Worm (Caenorhabditis elegans) whole organism, late embryonic: Measurements from ENCODE around the gene exos-8.

ENCODE experiments used
- C38D4.7 ChIP-seq: fragments of 200-800 bp; sonication (Bioruptor generic); optimal IDR thresholded peaks from 2 replicates; lab custom pipeline; 2018; ENCODE audit warnings: mild to moderate bottlenecking, missing genetic modification characterization, moderate library complexity, missing compliant biosample characterization
- K09A11.1 ChIP-seq: sonication (generic microtip); optimal IDR thresholded peaks from 2 replicates; lab custom pipeline; 2017; ENCODE audit warnings: antibody characterized with exemption, mild to moderate bottlenecking, missing genetic modification characterization, missing compliant biosample characterization; ENCODE audit not compliant: insufficient read depth
- Y22D7AL.16 ChIP-seq: sonication (generic microtip); optimal IDR thresholded peaks from 2 replicates; lab custom pipeline; 2016; ENCODE audit warnings: missing genetic modification characterization, missing compliant biosample characterization
- ahr-1 ChIP-seq: sonication (generic microtip); optimal IDR thresholded peaks from 2 replicates; lab custom pipeline; 2016; ENCODE audit warnings: missing genetic modification characterization, missing compliant biosample characterization
- ceh-14 ChIP-seq: sonication (generic microtip); optimal IDR thresholded peaks from 2 replicates; lab custom pipeline; 2016; ENCODE audit warnings: missing genotype, missing genetic modification characterization, missing compliant biosample characterization
- ceh-18 ChIP-seq: sonication (generic microtip); optimal IDR thresholded peaks from 2 replicates; lab custom pipeline; 2016; ENCODE audit warnings: missing genetic modification characterization, missing compliant biosample characterization
- ceh-19 ChIP-seq: fragments of 200-800 bp; sonication (Bioruptor generic); optimal IDR thresholded peaks from 2 replicates; lab custom pipeline; 2018; ENCODE audit warnings: mild to moderate bottlenecking, missing genetic modification characterization, missing compliant biosample characterization
- ceh-2 ChIP-seq: sonication (generic microtip); optimal IDR thresholded peaks from 2 replicates; lab custom pipeline; 2016; ENCODE audit warnings: missing genotype, missing genetic modification characterization, missing compliant biosample characterization
- ceh-22 ChIP-seq: sonication (generic microtip); optimal IDR thresholded peaks from 2 replicates; lab custom pipeline; 2017; ENCODE audit warnings: missing biosample characterization, missing genetic modification characterization
- ceh-24 ChIP-seq: sonication (generic microtip); optimal IDR thresholded peaks from 2 replicates; lab custom pipeline; 2016; ENCODE audit warnings: mild to moderate bottlenecking, missing genetic modification characterization, missing compliant biosample characterization
- ceh-31 ChIP-seq: sonication (generic microtip); optimal IDR thresholded peaks from 2 replicates; lab custom pipeline; 2016; ENCODE audit warnings: missing genetic modification characterization, missing compliant biosample characterization
- ceh-45 ChIP-seq: fragments of 200-800 bp; sonication (Bioruptor generic); IDR thresholded peaks from 2 replicates; pipeline ENCODE4 v1.3.6; 2022; ENCODE audit warnings: missing genetic modification reagents, missing genetic modification characterization, missing compliant biosample characterization
- ceh-48 ChIP-seq: sonication (generic microtip); optimal IDR thresholded peaks from 2 replicates; lab custom pipeline; 2016; ENCODE audit warnings: missing genetic modification characterization, inconsistent platforms, missing compliant biosample characterization
- dmd-4 ChIP-seq: sonication (generic microtip); optimal IDR thresholded peaks from 2 replicates; lab custom pipeline; 2016; ENCODE audit warnings: borderline replicate concordance, missing genetic modification characterization, missing compliant biosample characterization
- dve-1 ChIP-seq: sonication (generic microtip); optimal IDR thresholded peaks from 2 replicates; lab custom pipeline; 2017; ENCODE audit warnings: antibody characterized with exemption, mild to moderate bottlenecking, missing genetic modification characterization, missing compliant biosample characterization
- elt-2 ChIP-seq: sonication (generic microtip); optimal IDR thresholded peaks from 2 replicates; lab custom pipeline; 2016; ENCODE audit warnings: missing genetic modification reagents, missing genetic modification characterization, missing compliant biosample characterization
- ets-4 ChIP-seq: sonication (generic microtip); optimal IDR thresholded peaks from 2 replicates; lab custom pipeline; 2016; ENCODE audit warnings: missing genetic modification characterization, missing compliant biosample characterization
- eyg-1 ChIP-seq: sonication (generic microtip); optimal IDR thresholded peaks from 2 replicates; lab custom pipeline; 2016; ENCODE audit warnings: missing genotype, missing genetic modification characterization, missing compliant biosample characterization
- fax-1 ChIP-seq: sonication (generic microtip); optimal IDR thresholded peaks from 2 replicates; lab custom pipeline; 2016; ENCODE audit warnings: missing genotype, missing genetic modification characterization, missing compliant biosample characterization
- fkh-6 ChIP-seq: sonication (generic microtip); optimal IDR thresholded peaks from 2 replicates; lab custom pipeline; 2016; ENCODE audit warnings: missing genetic modification characterization, missing compliant biosample characterization
- gmeb-2 ChIP-seq: sonication (generic microtip); optimal IDR thresholded peaks from 2 replicates; lab custom pipeline; 2016; ENCODE audit warnings: missing genetic modification characterization, inconsistent platforms, missing compliant biosample characterization
- hlh-30 ChIP-seq: sonication (generic microtip); optimal IDR thresholded peaks from 2 replicates; lab custom pipeline; 2017; ENCODE audit warnings: antibody characterized with exemption, missing genetic modification characterization, missing compliant biosample characterization; ENCODE audit not compliant: insufficient read depth
- nfya-1 ChIP-seq: sonication (generic microtip); optimal IDR thresholded peaks from 2 replicates; lab custom pipeline; 2017; ENCODE audit warnings: missing genetic modification characterization, mild to moderate bottlenecking, missing compliant biosample characterization, antibody characterized with exemption, moderate library complexity
- nhr-232 ChIP-seq: sonication (generic microtip); optimal IDR thresholded peaks from 2 replicates; lab custom pipeline; 2016; ENCODE audit warnings: missing genetic modification characterization, missing compliant biosample characterization
- odd-2 ChIP-seq: sonication (generic microtip); optimal IDR thresholded peaks from 2 replicates; lab custom pipeline; 2017; ENCODE audit warnings: antibody characterized with exemption, mild to moderate bottlenecking, missing genetic modification characterization, missing compliant biosample characterization
- pag-3 ChIP-seq: sonication (generic microtip); optimal IDR thresholded peaks from 2 replicates; lab custom pipeline; 2016; ENCODE audit warnings: missing compliant biosample characterization, missing genetic modification characterization, borderline replicate concordance
- pax-1 ChIP-seq: fragments of 150-350 bp; optimal IDR thresholded peaks from 2 replicates; lab custom pipeline; 2014; ENCODE audit warnings: missing biosample characterization, missing genetic modification characterization
- pqm-1 ChIP-seq: sonication (generic microtip); optimal IDR thresholded peaks from 2 replicates; lab custom pipeline; 2016; ENCODE audit warnings: missing genetic modification characterization, missing compliant biosample characterization
- ref-2 ChIP-seq: sonication (generic microtip); optimal IDR thresholded peaks from 2 replicates; lab custom pipeline; 2016; ENCODE audit warnings: missing genetic modification characterization, missing compliant biosample characterization
- rnt-1 ChIP-seq: sonication (generic microtip); optimal IDR thresholded peaks from 2 replicates; lab custom pipeline; 2016; ENCODE audit warnings: missing genetic modification characterization, missing compliant biosample characterization
- sdc-2 ChIP-seq: sonication (generic microtip); optimal IDR thresholded peaks from 2 replicates; lab custom pipeline; 2016; ENCODE audit warnings: missing genotype, missing genetic modification characterization, missing compliant biosample characterization
- sox-2 ChIP-seq: fragments of 200-800 bp; sonication (Bioruptor generic); IDR thresholded peaks from 2 replicates; pipeline ENCODE4 v1.3.6; 2022; ENCODE audit warnings: missing genetic modification reagents, missing genetic modification characterization, missing compliant biosample characterization
- sox-4 ChIP-seq: sonication (generic microtip); optimal IDR thresholded peaks from 2 replicates; lab custom pipeline; 2017; ENCODE audit warnings: mild to moderate bottlenecking, missing genetic modification characterization, inconsistent platforms, missing compliant biosample characterization
- syd-9 ChIP-seq: sonication (generic microtip); optimal IDR thresholded peaks from 2 replicates; lab custom pipeline; 2016; ENCODE audit warnings: mild to moderate bottlenecking, missing genetic modification characterization, moderate library complexity, missing compliant biosample characterization
- tbx-2 ChIP-seq: sonication (generic microtip); optimal IDR thresholded peaks from 2 replicates; lab custom pipeline; 2016; ENCODE audit warnings: missing genetic modification characterization, missing compliant biosample characterization
- tbx-7 ChIP-seq: sonication (generic microtip); optimal IDR thresholded peaks from 2 replicates; lab custom pipeline; 2016; ENCODE audit warnings: missing genotype, missing genetic modification characterization, missing compliant biosample characterization
- ttx-3 ChIP-seq: sonication (generic microtip); optimal IDR thresholded peaks from 2 replicates; lab custom pipeline; 2016; ENCODE audit warnings: missing genetic modification reagents, missing genetic modification characterization, missing compliant biosample characterization
- unc-3 ChIP-seq, 2 experiments: fragments of 200-800 bp in 1 of 2; sonication (Bioruptor generic) in 1 of 2; sonication (generic microtip) in 1 of 2; conservative IDR thresholded peaks in 1 of 2; optimal IDR thresholded peaks in 1 of 2; 2 replicates each; pipeline versions ENCODE4 v1.3.6 to Lab custom; 2016 to 2022; ENCODE audit warnings: missing compliant biosample characterization in 2 of 2, missing genetic modification characterization in 2 of 2, missing genetic modification reagents in 1 of 2
- unc-42 ChIP-seq: sonication (generic microtip); optimal IDR thresholded peaks from 2 replicates; lab custom pipeline; 2016; ENCODE audit warnings: missing genotype, missing genetic modification characterization, missing compliant biosample characterization
- unc-55 ChIP-seq: sonication (generic microtip); optimal IDR thresholded peaks from 2 replicates; lab custom pipeline; 2017; ENCODE audit warnings: missing biosample characterization, missing genetic modification reagents, missing genetic modification characterization
- unc-86 ChIP-seq: sonication (generic microtip); optimal IDR thresholded peaks from 2 replicates; lab custom pipeline; 2016; ENCODE audit warnings: missing genetic modification characterization, missing compliant biosample characterization
- zip-5 ChIP-seq: sonication (generic microtip); optimal IDR thresholded peaks from 2 replicates; lab custom pipeline; 2016; ENCODE audit warnings: missing genetic modification characterization, missing compliant biosample characterization

exos-8 gene

DNA sequence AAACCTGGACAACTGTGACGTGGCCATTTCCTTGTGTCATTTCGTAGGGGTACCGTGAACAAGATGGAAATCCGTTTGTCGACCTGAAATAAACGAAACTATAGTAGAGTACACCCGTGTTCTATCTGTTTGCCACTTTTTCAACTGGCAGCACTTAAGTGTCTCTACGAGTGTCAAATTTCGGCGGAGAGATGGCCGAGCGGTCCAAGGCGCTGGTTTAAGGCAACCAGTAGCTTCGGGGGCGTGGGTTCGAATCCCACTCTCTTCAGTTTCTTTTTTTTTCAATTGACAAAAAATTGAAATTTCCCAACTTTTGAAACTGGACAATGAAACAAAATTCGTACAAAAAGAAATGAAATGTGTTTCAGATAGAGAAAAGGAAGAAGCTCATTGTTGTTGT is 19.9 kb upstream of the exos-8 start (continued):
- TF ChIP-seq tbx-7 (tag; lab: Kevin White, UChicago): no peak
- no peak for TF ChIP-seq pag-3

DNA sequence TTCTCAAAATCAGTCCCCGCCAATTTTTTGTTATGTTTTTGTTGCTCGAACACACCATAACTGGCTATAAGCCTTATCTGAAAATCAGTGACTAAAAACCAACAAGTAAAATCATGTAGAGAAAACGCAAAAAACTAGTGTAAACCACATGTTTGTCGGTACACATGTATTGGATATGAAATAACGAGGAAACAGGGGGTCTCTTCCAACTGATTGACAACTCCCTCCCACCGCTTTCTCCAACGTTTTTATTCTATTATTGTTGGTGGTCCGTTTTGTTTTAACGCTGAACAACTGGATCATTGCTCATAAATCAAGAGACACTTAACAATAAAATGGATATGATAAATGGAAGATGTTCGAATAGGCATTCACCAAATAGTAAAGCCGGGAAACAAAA is 14.7 kb upstream of the exos-8 start:
- TF ChIP-seq ceh-18 (tag; lab: Kevin White, UChicago): no peak
- no peak for TF ChIP-seq ceh-14 (tag; lab: Kevin White, UChicago)
- TF ChIP-seq pax-1: no peak
- no peak for TF ChIP-seq fax-1 (tag; lab: Kevin White, UChicago)
- no peak for TF ChIP-seq unc-3 (GFP tag; conservative IDR thresholded peaks at IDR 0.05; lab: Robert Waterston, UW)
- TF ChIP-seq unc-3 (tag; optimal IDR thresholded peaks at IDR 0.05; lab: Kevin White, UChicago): no peak
- no peak for TF ChIP-seq sox-4
- TF ChIP-seq rnt-1 (tag; lab: Kevin White, UChicago): no peak
- no peak for TF ChIP-seq unc-86

DNA sequence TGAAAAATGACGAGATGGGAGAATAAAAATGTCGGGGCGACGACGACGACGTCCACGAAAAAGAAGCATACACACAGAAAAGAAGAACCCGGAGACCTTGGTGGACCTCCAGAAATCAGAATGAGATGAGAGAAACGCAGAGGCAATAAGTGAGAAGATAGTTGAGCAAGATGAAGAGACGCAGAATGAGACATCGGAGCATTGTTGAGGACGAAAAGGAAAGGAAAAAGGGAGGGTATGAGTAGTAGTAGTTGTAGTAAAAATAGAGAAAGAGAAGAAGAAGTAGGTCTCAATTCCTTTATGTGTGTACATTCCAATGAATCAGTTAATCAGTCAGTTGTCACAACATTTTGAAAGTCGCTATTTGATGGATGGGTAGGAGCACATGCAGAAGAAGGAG is 12.2 kb upstream of the exos-8 start, which contains the start of gene T14B4.8:
Gene T14B4.8 (minus strand): TSS at position 60 of the 400 bp plus-strand sequence.
- TF ChIP-seq tbx-2 (tag; lab: Kevin White, UChicago): peak; percentile 21
- peak; percentile 2 for TF ChIP-seq elt-2 (tag; lab: Kevin White, UChicago)
- TF ChIP-seq nfya-1 (tag; lab: Kevin White, UChicago): peak; percentile 12
- TF ChIP-seq unc-3 (GFP tag; conservative IDR thresholded peaks at IDR 0.05; lab: Robert Waterston, UW): no peak
- no peak for TF ChIP-seq unc-3 (tag; optimal IDR thresholded peaks at IDR 0.05; lab: Kevin White, UChicago)
- TF ChIP-seq unc-42: peak; percentile 57
- TF ChIP-seq eyg-1 (tag; lab: Kevin White, UChicago): no peak
- TF ChIP-seq ceh-31 (tag; lab: Kevin White, UChicago): peak; percentile 31
- peak; percentile 63 for TF ChIP-seq unc-55

DNA sequence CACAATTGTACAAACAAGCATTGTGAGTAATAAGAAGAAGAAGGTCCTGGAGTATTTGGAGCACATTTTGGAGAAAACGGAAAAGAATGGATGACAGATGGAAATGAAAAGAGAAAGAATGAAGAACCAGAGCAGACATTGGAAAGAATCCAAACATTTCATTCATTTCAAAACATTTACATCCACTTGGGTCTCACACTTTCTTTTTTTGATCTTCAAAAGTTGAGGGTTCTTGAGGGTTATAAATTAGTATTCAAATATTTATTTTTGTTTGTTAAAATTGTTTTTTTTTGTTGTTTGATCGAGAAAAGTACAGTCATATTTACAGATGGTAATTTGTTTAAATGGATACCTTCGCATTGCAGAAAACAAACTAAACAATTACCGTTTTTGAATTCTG is 7.8 kb upstream of the exos-8 start, which contains the start of gene T14B4.9:
Gene T14B4.9 (minus strand): TSS at position 101 of the 400 bp plus-strand sequence.
- TF ChIP-seq dve-1 (tag; lab: Kevin White, UChicago) (no peak), pqm-1 (tag; lab: Kevin White, UChicago) (no peak), gmeb-2 (tag; lab: Kevin White, UChicago) (no peak), K09A11.1 (tag; lab: Kevin White, UChicago) (no peak), ceh-19 (GFP tag; lab: Kevin White, UChicago) (no peak), odd-2 (tag; lab: Kevin White, UChicago) (no peak), ceh-48 (tag; lab: Kevin White, UChicago) (no peak), fkh-6 (tag; lab: Kevin White, UChicago) (no peak), ceh-24 (tag; lab: Kevin White, UChicago) (no peak), C38D4.7 (GFP tag; lab: Kevin White, UChicago) (no peak), tbx-2 (tag; lab: Kevin White, UChicago) (no peak), ceh-22 (no peak), ceh-45 (GFP tag; lab: Robert Waterston, UW) (no peak), sox-2 (GFP tag; lab: Robert Waterston, UW) (no peak), ets-4 (no peak), fax-1 (tag; lab: Kevin White, UChicago) (no peak), ttx-3 (tag; lab: Kevin White, UChicago) (no peak), ceh-18 (tag; lab: Kevin White, UChicago) (no peak)
- TF ChIP-seq, all 69 proteins: peak for 0

DNA sequence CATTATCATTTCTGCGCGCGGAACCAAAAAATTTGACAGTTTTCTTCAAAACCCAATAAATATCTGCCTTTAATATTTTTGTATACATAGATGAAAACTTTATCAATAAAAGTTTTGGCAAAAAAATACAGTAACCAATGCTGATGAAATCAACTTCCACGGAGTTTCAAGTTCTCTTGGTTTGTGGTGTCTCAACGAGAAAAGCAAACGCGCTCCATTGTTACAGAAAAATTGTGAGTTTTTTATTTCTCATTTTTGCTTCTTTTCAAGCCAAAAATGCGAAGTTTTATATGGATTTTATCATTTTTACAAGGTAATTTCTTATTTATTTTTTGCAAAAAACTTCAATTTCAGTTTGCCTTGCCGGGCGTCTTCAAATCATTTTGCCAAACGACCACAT is 6.8 kb upstream of the exos-8 start, which contains the start of gene T14B4.3:
Gene T14B4.3 (plus strand): TSS at position 264 of the 400 bp plus-strand sequence.
- TF ChIP-seq syd-9: peak; percentile 43
- peak; percentile 15 for TF ChIP-seq unc-86
- TF ChIP-seq fax-1 (tag; lab: Kevin White, UChicago): peak; percentile 84
- no peak for TF ChIP-seq sdc-2 (tag; lab: Kevin White, UChicago)
- TF ChIP-seq hlh-30 (tag; lab: Kevin White, UChicago): no peak
- no peak for TF ChIP-seq dmd-4 (tag; lab: Kevin White, UChicago)
- peak; percentile 44 for TF ChIP-seq ceh-18 (tag; lab: Kevin White, UChicago)
- TF ChIP-seq sox-2 (GFP tag; lab: Robert Waterston, UW): no peak
- no peak for TF ChIP-seq unc-3 (GFP tag; conservative IDR thresholded peaks at IDR 0.05; lab: Robert Waterston, UW)
- TF ChIP-seq unc-3 (tag; optimal IDR thresholded peaks at IDR 0.05; lab: Kevin White, UChicago): no peak
- no peak for TF ChIP-seq ceh-24 (tag; lab: Kevin White, UChicago)
- no peak for TF ChIP-seq dve-1 (tag; lab: Kevin White, UChicago)
- no peak for TF ChIP-seq nfya-1 (tag; lab: Kevin White, UChicago)
- no peak for TF ChIP-seq nhr-232 (tag; lab: Kevin White, UChicago)
- TF ChIP-seq zip-5 (tag; lab: Kevin White, UChicago): peak; percentile 73
- no peak for TF ChIP-seq K09A11.1 (tag; lab: Kevin White, UChicago)
- TF ChIP-seq Y22D7AL.16 (tag; lab: Kevin White, UChicago): no peak
- peak; percentile 49 for TF ChIP-seq rnt-1 (tag; lab: Kevin White, UChicago)
- peak; percentile 50 for TF ChIP-seq ahr-1 (tag; lab: Kevin White, UChicago)
- TF ChIP-seq ceh-2: peak; percentile 78
- TF ChIP-seq pqm-1 (tag; lab: Kevin White, UChicago): peak; percentile 8
- peak; percentile 76 for TF ChIP-seq ref-2
